Fruit fly (Drosophila melanogaster) whole organism, embryonic: ENCODE measurements around the gene Acp63F.

ENCODE experiments used
- Asciz ChIP-seq: fragments of 200-800 bp; sonication (Bioruptor generic); optimal IDR thresholded peaks from 2 replicates; lab custom pipeline; 2017; ENCODE audit warnings: missing biosample characterization, mild to moderate bottlenecking, missing genetic modification characterization, missing genetic modification reagents
- B-H1 ChIP-seq: fragments of 200-800 bp; sonication (Bioruptor generic); IDR thresholded peaks from 3 replicates; pipeline ENCODE4 v1.3.6; 2022; ENCODE audit warnings: missing biosample characterization, missing genetic modification characterization
- CG10462 ChIP-seq: fragments of 200-800 bp; sonication (Bioruptor generic); optimal IDR thresholded peaks from 2 replicates; lab custom pipeline; 2016; ENCODE audit warnings: missing biosample characterization, missing genetic modification characterization
- CG12942 ChIP-seq: fragments of 200-800 bp; sonication (Bioruptor generic); optimal IDR thresholded peaks from 3 replicates; lab custom pipeline; 2016; ENCODE audit warnings: missing biosample characterization, missing genetic modification characterization
- CG14014 ChIP-seq: fragments of 200-800 bp; sonication (Bioruptor generic); IDR thresholded peaks from 2 replicates; pipeline ENCODE4 v1.3.6; 2022; ENCODE audit warnings: missing biosample characterization, missing genetic modification characterization
- CG14965 ChIP-seq: fragments of 200-800 bp; sonication (Bioruptor generic); optimal IDR thresholded peaks from 2 replicates; lab custom pipeline; 2016; ENCODE audit warnings: missing biosample characterization, missing genetic modification characterization, borderline replicate concordance
- CG17359 ChIP-seq: fragments of 200-800 bp; sonication (Bioruptor generic); optimal IDR thresholded peaks from 3 replicates; lab custom pipeline; 2018; ENCODE audit warnings: missing biosample characterization, mild to moderate bottlenecking, missing genetic modification characterization, moderate library complexity
- CG17361 ChIP-seq: fragments of 200-800 bp; sonication (Bioruptor generic); IDR thresholded peaks from 3 replicates; pipeline ENCODE4 v1.3.6; 2022; ENCODE audit warnings: missing biosample characterization, missing genetic modification characterization
- CG17802 ChIP-seq: fragments of 200-800 bp; sonication (Bioruptor generic); optimal IDR thresholded peaks from 2 replicates; lab custom pipeline; 2018; ENCODE audit warnings: missing biosample characterization, mild to moderate bottlenecking, missing genetic modification characterization, moderate library complexity
- CG18599 ChIP-seq: fragments of 200-800 bp; sonication (Bioruptor generic); optimal IDR thresholded peaks from 3 replicates; lab custom pipeline; 2017; ENCODE audit warnings: missing biosample characterization, missing genetic modification characterization, mild to moderate bottlenecking, moderate library complexity, missing genetic modification reagents
- CG31365 ChIP-seq: fragments of 200-800 bp; sonication (Bioruptor generic); optimal IDR thresholded peaks from 2 replicates; lab custom pipeline; 2018; ENCODE audit warnings: missing biosample characterization, mild to moderate bottlenecking, missing genetic modification characterization
- CG31441 ChIP-seq: fragments of 200-800 bp; sonication (Bioruptor generic); IDR thresholded peaks from 2 replicates; pipeline ENCODE4 v1.3.6; 2022; ENCODE audit warnings: missing biosample characterization, missing genetic modification characterization
- CG4424 ChIP-seq: fragments of 200-800 bp; sonication (Bioruptor generic); optimal IDR thresholded peaks from 3 replicates; lab custom pipeline; 2016; ENCODE audit warnings: missing biosample characterization, missing genetic modification characterization
- CG4617 ChIP-seq: fragments of 200-800 bp; sonication (Bioruptor generic); optimal IDR thresholded peaks from 3 replicates; lab custom pipeline; 2016; ENCODE audit warnings: missing biosample characterization, missing genetic modification characterization, borderline replicate concordance
- CG6765 ChIP-seq: fragments of 200-800 bp; sonication (Bioruptor generic); optimal IDR thresholded peaks from 3 replicates; lab custom pipeline; 2017; ENCODE audit warnings: missing biosample characterization, mild to moderate bottlenecking, missing genetic modification characterization
- CG8924 ChIP-seq: fragments of 200-800 bp; optimal IDR thresholded peaks from 3 replicates; lab custom pipeline; 2019; ENCODE audit warnings: missing biosample characterization, mild to moderate bottlenecking, missing genetic modification characterization, moderate library complexity
- CG9797 ChIP-seq: fragments of 200-800 bp; sonication (Bioruptor generic); optimal IDR thresholded peaks from 3 replicates; lab custom pipeline; 2018; ENCODE audit warnings: missing biosample characterization, mild to moderate bottlenecking, missing genetic modification characterization
- Camta ChIP-seq: fragments of 200-800 bp; sonication (Bioruptor generic); optimal IDR thresholded peaks from 2 replicates; lab custom pipeline; 2016; ENCODE audit warnings: missing biosample characterization, missing genetic modification characterization
- Doc2 ChIP-seq: fragments of 200-800 bp; sonication (Bioruptor generic); IDR thresholded peaks from 2 replicates; pipeline ENCODE4 v1.3.6; 2022; ENCODE audit warnings: missing biosample characterization, missing genetic modification characterization
- Ets65A ChIP-seq: fragments of 200-800 bp; sonication (Bioruptor generic); peaks from one replicate; lab custom pipeline; 2016; ENCODE audit warnings: missing biosample characterization, missing genetic modification characterization
- GATAe ChIP-seq: fragments of 200-800 bp; sonication (Bioruptor generic); conservative IDR thresholded peaks from 2 replicates; pipeline ENCODE4 v1.3.6; 2022; ENCODE audit warnings: missing biosample characterization, missing genetic modification characterization
- HHEX ChIP-seq: fragments of 200-800 bp; sonication (Bioruptor generic); optimal IDR thresholded peaks from 3 replicates; lab custom pipeline; 2017; ENCODE audit warnings: missing biosample characterization, mild to moderate bottlenecking, missing genetic modification characterization, missing genetic modification reagents
- HLHmδ ChIP-seq: fragments of 200-800 bp; sonication (Bioruptor generic); optimal IDR thresholded peaks from 2 replicates; lab custom pipeline; 2018; ENCODE audit warnings: missing biosample characterization, mild to moderate bottlenecking, missing genetic modification characterization, moderate library complexity
- Hr51 ChIP-seq, 2 experiments: fragments of 200-800 bp; sonication (Bioruptor generic); optimal IDR thresholded peaks; 2 replicates in 1 of 2; 3 replicates in 1 of 2; lab custom pipeline; 2016 to 2018; ENCODE audit warnings: missing biosample characterization in 2 of 2, missing genetic modification characterization in 2 of 2, mild to moderate bottlenecking in 1 of 2, moderate library complexity in 1 of 2
- Jarid2 ChIP-seq: fragments of 200-800 bp; sonication (Bioruptor generic); optimal IDR thresholded peaks from 3 replicates; lab custom pipeline; 2017; ENCODE audit warnings: mild to moderate bottlenecking, missing biosample characterization, missing genetic modification reagents, missing genetic modification characterization
- Opbp ChIP-seq: fragments of 200-800 bp; sonication (Bioruptor generic); IDR thresholded peaks from 3 replicates; pipeline ENCODE4 v1.3.6; 2022; ENCODE audit warnings: missing biosample characterization, missing genetic modification characterization; ENCODE audit not compliant: partially characterized antibody
- Sox100B ChIP-seq: fragments of 200-800 bp; sonication (Bioruptor generic); optimal IDR thresholded peaks from 3 replicates; lab custom pipeline; 2018; ENCODE audit warnings: missing biosample characterization, mild to moderate bottlenecking, missing genetic modification characterization
- Vsx1 ChIP-seq: fragments of 200-800 bp; sonication (Bioruptor generic); optimal IDR thresholded peaks from 2 replicates; lab custom pipeline; 2017; ENCODE audit warnings: missing biosample characterization, mild to moderate bottlenecking, missing genetic modification characterization, missing genetic modification reagents
- bbx ChIP-seq: fragments of 200-800 bp; sonication (Bioruptor generic); IDR thresholded peaks from 2 replicates; pipeline ENCODE4 v1.3.6; 2022; ENCODE audit warnings: missing biosample characterization, missing genetic modification characterization; ENCODE audit not compliant: partially characterized antibody
- br ChIP-seq: fragments of >200 bp; optimal IDR thresholded peaks from 2 replicates; lab custom pipeline; 2017
- cato ChIP-seq: fragments of 200-800 bp; sonication (Bioruptor generic); optimal IDR thresholded peaks from 2 replicates; lab custom pipeline; 2016; ENCODE audit warnings: missing biosample characterization, missing genetic modification characterization, borderline replicate concordance
- dan ChIP-seq: fragments of 200-800 bp; sonication (Bioruptor generic); IDR thresholded peaks from 2 replicates; pipeline ENCODE4 v1.3.6; 2022; ENCODE audit warnings: missing biosample characterization, missing genetic modification characterization
- gcm2 ChIP-seq: fragments of 200-800 bp; sonication (Bioruptor generic); optimal IDR thresholded peaks from 2 replicates; lab custom pipeline; 2016; ENCODE audit warnings: missing biosample characterization, missing genetic modification characterization
- gsb ChIP-seq: fragments of 200-800 bp; sonication (Bioruptor generic); IDR thresholded peaks from 2 replicates; pipeline ENCODE4 v1.3.6; 2022; ENCODE audit warnings: missing biosample characterization, missing genetic modification characterization
- nerfin-1 ChIP-seq: fragments of 200-800 bp; sonication (Bioruptor generic); optimal IDR thresholded peaks from 3 replicates; lab custom pipeline; 2019; ENCODE audit warnings: missing biosample characterization, mild to moderate bottlenecking, missing genetic modification characterization, moderate library complexity
- pan ChIP-seq, 4 experiments: fragments of >200 bp in 3 of 4; fragments of 200-800 bp in 1 of 4; sonication (Bioruptor generic) in 1 of 4; optimal IDR thresholded peaks in 3 of 4; IDR thresholded peaks in 1 of 4; 2 replicates each; pipeline versions ENCODE4 v1.3.6 to Lab custom; 2017 to 2022; ENCODE audit warnings: missing biosample characterization in 2 of 4, missing genetic modification characterization in 2 of 4, mixed read lengths in 1 of 4
- sc ChIP-seq, 3 experiments: fragments of >200 bp in 2 of 3; fragments of 200-800 bp in 1 of 3; sonication (Bioruptor generic) in 1 of 3; optimal IDR thresholded peaks; 2 replicates in 2 of 3; 3 replicates in 1 of 3; lab custom pipeline; 2017; ENCODE audit warnings: mild to moderate bottlenecking in 1 of 3, missing biosample characterization in 1 of 3, missing genetic modification characterization in 1 of 3, missing genetic modification reagents in 1 of 3
- sna ChIP-seq: fragments of 200-800 bp; sonication (Bioruptor generic); IDR thresholded peaks from 2 replicates; pipeline ENCODE4 v1.3.6; 2022; ENCODE audit warnings: missing biosample characterization, missing genetic modification characterization; ENCODE audit not compliant: partially characterized antibody
- sqz ChIP-seq: fragments of 200-800 bp; sonication (Bioruptor generic); optimal IDR thresholded peaks from 3 replicates; lab custom pipeline; 2018; ENCODE audit warnings: missing biosample characterization, mild to moderate bottlenecking, missing genetic modification characterization
- stwl ChIP-seq: fragments of 200-800 bp; sonication (Bioruptor generic); optimal IDR thresholded peaks from 3 replicates; lab custom pipeline; 2018; ENCODE audit warnings: missing biosample characterization, mild to moderate bottlenecking, missing genetic modification characterization, moderate library complexity
- sug ChIP-seq: fragments of 200-800 bp; optimal IDR thresholded peaks from 2 replicates; lab custom pipeline; 2019; ENCODE audit warnings: missing biosample characterization, mild to moderate bottlenecking, missing genetic modification characterization, moderate library complexity
- trem ChIP-seq: fragments of 200-800 bp; optimal IDR thresholded peaks from 3 replicates; lab custom pipeline; 2019; ENCODE audit warnings: missing biosample characterization, mild to moderate bottlenecking, missing genetic modification characterization, moderate library complexity
- ttk ChIP-seq: fragments of 200-800 bp; sonication (Bioruptor generic); IDR thresholded peaks from 2 replicates; pipeline ENCODE4 v2.1.2; 2022; ENCODE audit warnings: missing biosample characterization, missing genetic modification characterization
- tx ChIP-seq: fragments of 200-800 bp; sonication (Bioruptor generic); optimal IDR thresholded peaks from 2 replicates; lab custom pipeline; 2016; ENCODE audit warnings: missing biosample characterization, missing genetic modification characterization
- unpg ChIP-seq: fragments of 200-800 bp; sonication (Bioruptor generic); optimal IDR thresholded peaks from 3 replicates; lab custom pipeline; 2018; ENCODE audit warnings: missing biosample characterization, mild to moderate bottlenecking, missing genetic modification characterization, moderate library complexity
- zen2 ChIP-seq: fragments of 200-800 bp; sonication (Bioruptor generic); IDR thresholded peaks from 3 replicates; pipeline ENCODE4 v1.3.6; 2022; ENCODE audit warnings: missing biosample characterization, missing genetic modification characterization; ENCODE audit not compliant: partially characterized antibody
- zf30C ChIP-seq: fragments of 200-800 bp; sonication (Bioruptor generic); optimal IDR thresholded peaks from 3 replicates; lab custom pipeline; 2018; ENCODE audit warnings: missing biosample characterization, mild to moderate bottlenecking, missing genetic modification characterization

Acp63F gene

dm6 chr3L:3855194-3855980 is 39.2 kb upstream of the Acp63F start (continued):
- no peak for TF ChIP-seq GATAe
- peak; percentile 10 for TF ChIP-seq CG10462
- peak; percentile 89 for TF ChIP-seq zf30C (GFP tag; lab: Kevin White, UChicago)
- no peak for TF ChIP-seq CG4617
- no peak for TF ChIP-seq sug (tag; lab: Kevin White, UChicago)
- TF ChIP-seq nerfin-1 (tag; lab: Kevin White, UChicago): peak; percentile 41
- no peak for TF ChIP-seq sna (GFP tag; lab: Robert Waterston, UW)
- peak in 1 of 2 experiments; percentile 56 for TF ChIP-seq Hr51 (GFP tag; optimal IDR thresholded peaks at IDR 0.05; lab: Kevin White, UChicago)
- TF ChIP-seq Doc2 (GFP tag; lab: Robert Waterston, UW): no peak
- no peak for TF ChIP-seq gcm2 (GFP tag; lab: Kevin White, UChicago)
- peak; percentile 3 for TF ChIP-seq Asciz (GFP tag; lab: Kevin White, UChicago)
- TF ChIP-seq tx (GFP tag; lab: Kevin White, UChicago): no peak
- peak; percentile 66; the same call in 2 of the 3 replicates for TF ChIP-seq CG17361 (GFP tag; lab: Robert Waterston, UW)
- TF ChIP-seq pan (optimal IDR thresholded peaks at IDR 0.05; lab: Kevin White, UChicago): no peak
- TF ChIP-seq pan (GFP tag; optimal IDR thresholded peaks at IDR 0.05 in 1 of 2, IDR thresholded peaks at IDR 0.05 in 1 of 2): no peak
- TF ChIP-seq CG8924 (tag; lab: Kevin White, UChicago): peak; percentile 60
- no peak for TF ChIP-seq gsb (GFP tag; lab: Robert Waterston, UW)
- no peak for TF ChIP-seq B-H1 (GFP tag; lab: Robert Waterston, UW)
- TF ChIP-seq unpg (GFP tag; lab: Kevin White, UChicago): peak; percentile 63
- no peak for TF ChIP-seq sc (optimal IDR thresholded peaks at IDR 0.05; lab: Kevin White, UChicago)
- TF ChIP-seq sc (GFP tag; optimal IDR thresholded peaks at IDR 0.05; lab: Kevin White, UChicago): peak; percentile 38
- TF ChIP-seq CG14014: no peak
- TF ChIP-seq HHEX (GFP tag; lab: Kevin White, UChicago): no peak
- TF ChIP-seq CG31365 (tag; lab: Kevin White, UChicago): no peak
- peak; percentile 35; the same call in 1 of the 3 replicates for TF ChIP-seq Opbp (GFP tag; lab: Robert Waterston, UW)
- TF ChIP-seq stwl: no peak
- TF ChIP-seq Vsx1 (GFP tag; lab: Kevin White, UChicago): no peak
- no peak for TF ChIP-seq CG17802 (tag; lab: Kevin White, UChicago)
- TF ChIP-seq trem (tag; lab: Kevin White, UChicago): peak; percentile 25
- TF ChIP-seq sqz (GFP tag; lab: Kevin White, UChicago): peak; percentile 3
- peak; percentile 41 for TF ChIP-seq CG17359
- TF ChIP-seq dan (GFP tag; lab: Robert Waterston, UW): no peak
- TF ChIP-seq CG12942 (GFP tag; lab: Kevin White, UChicago): no peak
- TF ChIP-seq zen2 (GFP tag; lab: Robert Waterston, UW): no peak; the same call in 2 of the 3 replicates
- TF ChIP-seq CG14965 (GFP tag; lab: Kevin White, UChicago): no peak
- no peak for TF ChIP-seq CG6765 (GFP tag; lab: Kevin White, UChicago)
- TF ChIP-seq ttk (GFP tag; lab: Robert Waterston, UW): no peak
- TF ChIP-seq CG18599 (GFP tag; lab: Kevin White, UChicago): peak; percentile 36
- no peak for TF ChIP-seq bbx (GFP tag; lab: Robert Waterston, UW)
- TF ChIP-seq HLHmδ: no peak
- TF ChIP-seq CG9797: no peak
- TF ChIP-seq br: no peak
- TF ChIP-seq Sox100B (GFP tag; lab: Kevin White, UChicago): peak; percentile 58
- TF ChIP-seq CG31441 (GFP tag; lab: Robert Waterston, UW): peak; percentile 68
- peak; percentile 79 for TF ChIP-seq Ets65A (GFP tag; lab: Kevin White, UChicago)
- peak; percentile 11 for TF ChIP-seq Jarid2 (GFP tag; lab: Kevin White, UChicago)
- TF ChIP-seq CG4424: peak; percentile 54
- peak; percentile 1 for TF ChIP-seq Camta (GFP tag; lab: Kevin White, UChicago)
- TF ChIP-seq cato (GFP tag; lab: Kevin White, UChicago): peak; percentile 3
